Fruit fly (Drosophila melanogaster): Measurements from ENCODE around the gene net.

The net gene

dm6 chr2L:102161-102761 lies 15.1 kb upstream of the net start, which contains the start of gene Creld:
Gene Creld, plus strand, starts transcription at chr2L:102380.
- TF ChIP-seq CG8478 (optimal IDR thresholded peaks at IDR 0.05) (no peak), usp (GFP tag; optimal IDR thresholded peaks at IDR 0.05) (no peak), psq (optimal IDR thresholded peaks at IDR 0.05) (no peak), Dll (optimal IDR thresholded peaks at IDR 0.05) (no peak), pan (optimal IDR thresholded peaks at IDR 0.05) (no peak), EcR (GFP tag; optimal IDR thresholded peaks at IDR 0.05) (no peak)

DNA sequence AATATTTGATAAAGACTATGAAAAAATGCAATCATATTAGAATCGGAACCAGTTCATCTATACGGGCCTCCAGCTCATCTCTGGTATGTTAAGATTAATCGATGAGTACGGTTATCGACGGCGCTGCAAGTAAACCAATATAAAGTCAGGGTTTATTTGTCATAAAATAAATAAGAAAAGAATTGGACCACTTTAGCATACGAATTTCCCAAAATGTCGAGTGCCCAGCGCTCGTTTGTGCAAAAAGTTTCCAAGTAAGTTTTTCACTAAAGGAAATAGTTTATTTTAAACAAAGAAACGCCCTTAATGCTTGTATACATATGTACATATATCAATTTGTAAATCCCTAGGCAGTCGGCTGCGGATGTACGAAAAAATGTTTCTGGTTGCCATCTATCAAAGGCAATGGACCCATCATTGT lies 7.5 kb upstream of the net start, which contains the start of gene Zir:
Gene Zir, plus strand, starts transcription at position 101 of the 421 bp plus-strand sequence.
- TF ChIP-seq EcR (GFP tag; optimal IDR thresholded peaks at IDR 0.05): no peak
- no peak for TF ChIP-seq CG8478 (optimal IDR thresholded peaks at IDR 0.05)
- no peak for TF ChIP-seq usp (GFP tag; optimal IDR thresholded peaks at IDR 0.05)
- no peak for TF ChIP-seq pan (optimal IDR thresholded peaks at IDR 0.05)
- no peak for TF ChIP-seq Dll (optimal IDR thresholded peaks at IDR 0.05)
- TF ChIP-seq psq (optimal IDR thresholded peaks at IDR 0.05): no peak

DNA sequence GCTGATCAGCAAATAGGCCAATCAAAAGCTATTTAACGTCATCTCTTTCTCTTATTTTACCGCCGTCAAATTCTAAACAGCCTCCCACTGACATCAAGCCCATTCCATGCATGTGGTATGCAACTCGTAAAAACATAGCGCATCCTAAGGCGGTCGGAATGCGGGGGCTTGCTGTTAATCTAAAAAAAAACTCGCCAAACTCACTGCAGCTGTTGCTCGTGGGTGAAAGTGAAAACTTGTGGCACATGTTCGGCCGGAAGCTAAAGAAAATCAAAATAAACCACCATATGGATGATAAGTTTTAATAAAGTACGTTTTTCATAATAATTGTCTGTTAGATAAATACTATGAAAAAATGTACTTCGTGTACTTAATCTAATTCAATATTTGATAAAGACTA lies 6.9 kb upstream of the net start:
- TF ChIP-seq CG8478 (optimal IDR thresholded peaks at IDR 0.05) (no peak), EcR (GFP tag; optimal IDR thresholded peaks at IDR 0.05) (no peak), usp (GFP tag; optimal IDR thresholded peaks at IDR 0.05) (no peak), pan (optimal IDR thresholded peaks at IDR 0.05) (no peak)

dm6 chr2L:92993-93392 lies 5.8 kb upstream of the net start:
- TF ChIP-seq psq (optimal IDR thresholded peaks at IDR 0.05) (no peak), CG8478 (optimal IDR thresholded peaks at IDR 0.05) (no peak), Dll (optimal IDR thresholded peaks at IDR 0.05) (no peak), usp (GFP tag; optimal IDR thresholded peaks at IDR 0.05) (no peak), pan (optimal IDR thresholded peaks at IDR 0.05) (no peak), EcR (GFP tag; optimal IDR thresholded peaks at IDR 0.05) (no peak)

DNA sequence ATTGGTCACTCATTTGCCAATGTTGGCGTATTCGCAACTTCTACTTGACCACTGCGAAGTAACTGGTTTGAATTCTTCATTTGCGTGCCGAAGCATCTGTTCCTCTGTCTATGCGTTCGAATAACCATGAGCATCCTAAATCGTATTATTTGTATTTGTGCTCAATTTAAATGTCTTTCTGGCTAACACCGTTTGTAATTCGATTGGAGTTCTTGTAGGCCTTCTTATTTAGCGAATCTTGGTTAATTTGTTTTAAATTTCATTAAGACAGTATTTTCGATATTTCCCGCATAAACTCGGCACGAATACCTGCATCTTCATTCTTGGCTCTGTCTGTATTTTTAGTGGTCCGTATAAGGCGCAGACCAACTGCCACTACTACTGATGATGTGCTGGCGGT lies 4.6 kb upstream of the net start:
- TF ChIP-seq EcR (GFP tag; optimal IDR thresholded peaks at IDR 0.05): no peak
- no peak for TF ChIP-seq usp (GFP tag; optimal IDR thresholded peaks at IDR 0.05)
- TF ChIP-seq CG8478 (optimal IDR thresholded peaks at IDR 0.05): no peak
- no peak for TF ChIP-seq Dll (optimal IDR thresholded peaks at IDR 0.05)
- no peak for TF ChIP-seq pan (optimal IDR thresholded peaks at IDR 0.05)
- TF ChIP-seq psq (optimal IDR thresholded peaks at IDR 0.05): no peak

dm6 chr2L:91333-91732 lies 4.1 kb upstream of the net start:
- no peak for TF ChIP-seq Dll (optimal IDR thresholded peaks at IDR 0.05)
- TF ChIP-seq CG8478 (optimal IDR thresholded peaks at IDR 0.05): no peak
- TF ChIP-seq pan (optimal IDR thresholded peaks at IDR 0.05): no peak
- no peak for TF ChIP-seq psq (optimal IDR thresholded peaks at IDR 0.05)
- no peak for TF ChIP-seq EcR (GFP tag; optimal IDR thresholded peaks at IDR 0.05)
- TF ChIP-seq usp (GFP tag; optimal IDR thresholded peaks at IDR 0.05): no peak

- no peak for TF ChIP-seq usp (GFP tag; optimal IDR thresholded peaks at IDR 0.05)
Observed at dm6 chr2L:90081-90480, 2.9 kb upstream of the net start.

DNA sequence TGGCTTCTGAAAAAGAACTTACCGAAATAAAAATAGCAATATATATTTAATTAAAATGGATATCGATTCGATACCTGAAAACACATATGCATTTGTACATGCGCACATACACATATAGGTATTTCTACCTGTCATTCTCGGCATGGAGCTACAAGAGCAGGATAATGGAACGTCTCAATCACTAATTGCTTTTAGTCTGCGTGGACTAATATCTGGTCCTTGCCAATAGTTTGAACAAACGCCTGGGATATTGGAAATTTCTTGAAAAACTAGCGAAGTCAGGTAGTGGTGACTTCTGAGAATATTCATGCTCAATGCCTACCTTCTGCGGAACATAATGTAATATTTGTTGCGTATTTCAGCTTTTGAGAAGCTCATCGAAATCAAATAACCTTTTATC lies 2.0 kb upstream of the net start:
- TF ChIP-seq pan (optimal IDR thresholded peaks at IDR 0.05): no peak
- no peak for TF ChIP-seq Dll (optimal IDR thresholded peaks at IDR 0.05)
- TF ChIP-seq EcR (GFP tag; optimal IDR thresholded peaks at IDR 0.05): no peak
- TF ChIP-seq psq (optimal IDR thresholded peaks at IDR 0.05): no peak
- no peak for TF ChIP-seq usp (GFP tag; optimal IDR thresholded peaks at IDR 0.05)
- no peak for TF ChIP-seq CG8478 (optimal IDR thresholded peaks at IDR 0.05)

dm6 chr2L:88528-88927 lies 1.3 kb upstream of the net start:
- TF ChIP-seq psq (optimal IDR thresholded peaks at IDR 0.05) (no peak), usp (GFP tag; optimal IDR thresholded peaks at IDR 0.05) (no peak), Dll (optimal IDR thresholded peaks at IDR 0.05) (no peak), pan (optimal IDR thresholded peaks at IDR 0.05) (no peak), EcR (GFP tag; optimal IDR thresholded peaks at IDR 0.05) (no peak), CG8478 (optimal IDR thresholded peaks at IDR 0.05) (no peak)

- TF ChIP-seq Dll (optimal IDR thresholded peaks at IDR 0.05) (no peak), pan (optimal IDR thresholded peaks at IDR 0.05) (no peak), usp (GFP tag; optimal IDR thresholded peaks at IDR 0.05) (no peak), CG8478 (optimal IDR thresholded peaks at IDR 0.05) (no peak), psq (optimal IDR thresholded peaks at IDR 0.05) (no peak), EcR (GFP tag; optimal IDR thresholded peaks at IDR 0.05) (no peak)
Observed at dm6 chr2L:85701-86100, 1.5 kb downstream of the net start.

dm6 chr2L:85099-85498 lies 2.1 kb downstream of the net start:
- TF ChIP-seq EcR (GFP tag; optimal IDR thresholded peaks at IDR 0.05): no peak
- TF ChIP-seq psq (optimal IDR thresholded peaks at IDR 0.05): no peak
- TF ChIP-seq Dll (optimal IDR thresholded peaks at IDR 0.05): no peak
- TF ChIP-seq CG8478 (optimal IDR thresholded peaks at IDR 0.05): no peak
- no peak for TF ChIP-seq pan (optimal IDR thresholded peaks at IDR 0.05)
- TF ChIP-seq usp (GFP tag; optimal IDR thresholded peaks at IDR 0.05): no peak

- TF ChIP-seq usp (GFP tag; optimal IDR thresholded peaks at IDR 0.05): no peak
- no peak for TF ChIP-seq pan (optimal IDR thresholded peaks at IDR 0.05)
- no peak for TF ChIP-seq CG8478 (optimal IDR thresholded peaks at IDR 0.05)
- TF ChIP-seq EcR (GFP tag; optimal IDR thresholded peaks at IDR 0.05): no peak
- TF ChIP-seq Dll (optimal IDR thresholded peaks at IDR 0.05): no peak
- TF ChIP-seq psq (optimal IDR thresholded peaks at IDR 0.05): no peak
Observed at dm6 chr2L:82080-82479, 5.1 kb downstream of the net start.

- TF ChIP-seq usp (GFP tag; optimal IDR thresholded peaks at IDR 0.05): no peak
- TF ChIP-seq pan (optimal IDR thresholded peaks at IDR 0.05): no peak
- TF ChIP-seq EcR (GFP tag; optimal IDR thresholded peaks at IDR 0.05): no peak
- TF ChIP-seq CG8478 (optimal IDR thresholded peaks at IDR 0.05): no peak
- TF ChIP-seq psq (optimal IDR thresholded peaks at IDR 0.05): no peak
- no peak for TF ChIP-seq Dll (optimal IDR thresholded peaks at IDR 0.05)
Observed at dm6 chr2L:81198-81597, 6.0 kb downstream of the net start.
